Worm (Caenorhabditis elegans) whole organism, midembryonic: ENCODE results near the gene ciao-2B.

Experiments
- T22C8.4 ChIP-seq: fragments of 200-800 bp; sonication (Bioruptor generic); IDR thresholded peaks from 2 replicates; pipeline ENCODE4 v1.3.6; 2022; ENCODE audit warnings: missing genetic modification characterization, missing compliant biosample characterization
- flt-1 ChIP-seq: fragments of 200-800 bp; sonication (Bioruptor generic); IDR thresholded peaks from 2 replicates; pipeline ENCODE4 v1.3.6; 2022; ENCODE audit warnings: missing genetic modification characterization, missing compliant biosample characterization
- klf-2 ChIP-seq: fragments of 200-800 bp; sonication (Bioruptor generic); conservative IDR thresholded peaks from 2 replicates; pipeline ENCODE4 v1.3.6; 2022; ENCODE audit warnings: missing genetic modification reagents, missing genetic modification characterization, missing compliant biosample characterization
- ztf-23 ChIP-seq: fragments of 200-800 bp; sonication (Bioruptor generic); IDR thresholded peaks from 2 replicates; pipeline ENCODE4 v1.3.6; 2022; ENCODE audit warnings: missing genetic modification reagents, missing genetic modification characterization, missing compliant biosample characterization

DNA sequence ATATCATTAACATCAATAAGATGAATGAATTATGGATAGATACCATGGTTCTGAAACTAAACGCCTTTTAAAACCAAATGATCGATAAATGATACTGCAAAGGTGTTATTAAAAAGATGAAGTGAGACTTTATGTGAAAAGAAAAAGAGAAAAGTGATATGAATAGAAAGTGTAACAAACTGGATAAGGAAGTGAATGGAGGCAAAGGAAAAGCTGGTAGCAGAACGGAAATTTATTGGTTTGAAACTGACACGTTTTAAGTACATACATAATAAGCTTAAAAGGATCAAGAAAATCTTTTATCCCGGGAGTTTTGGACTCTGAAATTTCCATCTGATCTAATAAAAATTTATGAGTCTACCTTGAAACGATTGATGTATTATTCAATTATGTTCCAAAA is 9.7 kb downstream of the ciao-2B start, which contains the start of gene bli-5:
- TF ChIP-seq T22C8.4 (no peak), flt-1 (GFP tag; lab: Robert Waterston, UW) (no peak), klf-2 (GFP tag; lab: Robert Waterston, UW) (no peak), ztf-23 (no peak)
